Fruit fly (Drosophila melanogaster): ENCODE results near the gene CG6683.

The CG6683 gene

DNA sequence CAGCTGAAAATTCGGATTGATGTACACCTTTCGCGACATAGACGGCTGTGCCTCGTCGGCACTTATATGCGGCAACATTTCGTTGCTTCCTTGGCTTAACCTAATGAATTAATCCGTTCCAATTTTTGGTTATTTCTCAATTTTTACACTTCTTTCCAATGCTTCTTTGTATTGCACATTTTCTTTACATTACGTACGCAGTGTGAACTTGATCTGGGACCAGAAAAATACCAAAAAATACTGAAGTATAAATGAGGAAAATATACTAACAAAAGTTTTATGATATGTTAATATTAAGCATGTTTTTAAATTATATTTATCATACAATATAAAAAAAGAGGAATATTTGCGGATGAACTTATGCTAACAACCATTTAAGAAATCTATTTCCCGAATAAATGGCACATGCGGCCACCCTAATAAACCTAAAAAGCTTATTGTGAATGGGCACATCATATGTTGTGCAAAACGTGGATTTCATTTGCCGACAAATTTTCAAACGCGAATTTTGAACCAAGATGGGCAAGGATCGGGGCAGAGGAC, 5.1 kb downstream of the CG6683 start, which contains the start of the genes ZC3H3 and Pus7 (continued):
- peak; percentile 37 for TF ChIP-seq CG13424 (tag; optimal IDR thresholded peaks at IDR 0.05)
- TF ChIP-seq HHEX (GFP tag; optimal IDR thresholded peaks at IDR 0.05) = no peak
- TF ChIP-seq CG10267 (tag; optimal IDR thresholded peaks at IDR 0.05) = peak; percentile 57
- no peak for TF ChIP-seq toy (GFP tag; IDR thresholded peaks at IDR 0.05)
- TF ChIP-seq Dp (GFP tag; optimal IDR thresholded peaks at IDR 0.05) = peak; percentile 60
- TF ChIP-seq Xbp1 (GFP tag; optimal IDR thresholded peaks at IDR 0.05) = peak; percentile 27
- TF ChIP-seq sens (GFP tag) = peak; percentile 71
- TF ChIP-seq lilli (GFP tag; optimal IDR thresholded peaks at IDR 0.05) = peak; percentile 21
- peak; percentile 55 for TF ChIP-seq CG10147 (GFP tag; optimal IDR thresholded peaks at IDR 0.05)
- peak; percentile 47 for TF ChIP-seq scrt (GFP tag; optimal IDR thresholded peaks at IDR 0.05)
- TF ChIP-seq Myb (GFP tag; optimal IDR thresholded peaks at IDR 0.05) = peak; percentile 1
- TF ChIP-seq Elba2 (GFP tag; optimal IDR thresholded peaks at IDR 0.05) = peak; percentile 17
- peak; percentile 15 for TF ChIP-seq Fer1 (GFP tag; optimal IDR thresholded peaks at IDR 0.05)
- TF ChIP-seq CG4424 (GFP tag; optimal IDR thresholded peaks at IDR 0.05) = peak; percentile 13
- TF ChIP-seq dm (GFP tag; optimal IDR thresholded peaks at IDR 0.05) = peak; percentile 72
- peak in 1 of 2 experiments; percentile 7 for TF ChIP-seq Pdp1 (GFP tag; optimal IDR thresholded peaks at IDR 0.05)
- TF ChIP-seq twi (tag; optimal IDR thresholded peaks at IDR 0.05) = peak; percentile 3
- 0 out of 2 replicates have a peak, but pooled peaks have one; percentile 12 for TF ChIP-seq vvl (GFP tag; IDR thresholded peaks at IDR 0.05)
- peak; percentile 36 for TF ChIP-seq BEAF-32 (GFP tag; optimal IDR thresholded peaks at IDR 0.05)
- TF ChIP-seq CG17328 (GFP tag; IDR thresholded peaks at IDR 0.05) = no peak
- no peak for TF ChIP-seq CG6765 (GFP tag; optimal IDR thresholded peaks at IDR 0.05)
- TF ChIP-seq unpg (GFP tag; optimal IDR thresholded peaks at IDR 0.05) = peak; percentile 16
- peak; percentile 92 for TF ChIP-seq ranshi (GFP tag; IDR thresholded peaks at IDR 0.05)
- TF ChIP-seq ewg (GFP tag; optimal IDR thresholded peaks at IDR 0.05) = peak; percentile 37
- TF ChIP-seq zfh1 (GFP tag; IDR thresholded peaks at IDR 0.05) = 0 out of 3 replicates have a peak, but pooled peaks have one; percentile 20
- no peak for TF ChIP-seq CG15073 (GFP tag; optimal IDR thresholded peaks at IDR 0.05)
- no peak for TF ChIP-seq Hmx (GFP tag; optimal IDR thresholded peaks at IDR 0.05)

DNA sequence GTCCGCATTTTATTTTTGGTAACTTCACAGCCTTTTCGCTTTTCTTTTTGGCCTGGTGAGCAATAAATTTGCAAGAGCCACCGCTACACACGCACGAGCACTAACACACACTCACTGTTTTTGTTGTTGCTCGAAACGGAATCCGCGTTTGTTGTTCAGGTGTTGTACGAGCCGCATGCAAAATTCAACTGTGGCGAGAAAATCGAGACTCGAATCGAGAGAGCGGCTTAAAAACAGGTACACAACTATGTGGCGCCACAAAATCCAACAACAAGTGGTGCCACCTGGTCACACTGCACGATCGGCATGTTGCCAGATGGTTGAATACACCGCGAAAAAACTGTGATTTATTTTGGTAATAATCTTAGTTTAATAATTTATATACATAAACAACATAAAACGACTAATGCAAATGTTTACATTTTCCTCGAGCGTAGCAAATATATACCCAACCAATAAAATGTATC, 7.7 kb downstream of the CG6683 start, which contains the start of gene CG43163:
Gene CG43163 (minus strand): TSS at position 172 of the 467 bp plus-strand sequence.
- peak in 1 of 2 experiments; percentile 32 for TF ChIP-seq crp (GFP tag; optimal IDR thresholded peaks at IDR 0.05)
- no peak for TF ChIP-seq hth (optimal IDR thresholded peaks at IDR 0.05)
- no peak for TF ChIP-seq crol (GFP tag; IDR thresholded peaks at IDR 0.05)
- peak; percentile 22 for TF ChIP-seq bab2 (GFP tag; optimal IDR thresholded peaks at IDR 0.05)
- no peak for TF ChIP-seq lbe (GFP tag; optimal IDR thresholded peaks at IDR 0.05)
- peak; percentile 41; the same call in 1 of the 2 replicates for TF ChIP-seq rib (GFP tag; IDR thresholded peaks at IDR 0.05)
- peak; percentile 72 for TF ChIP-seq CG18262 (tag; optimal IDR thresholded peaks at IDR 0.05)
- TF ChIP-seq sob (GFP tag; IDR thresholded peaks at IDR 0.05) = peak; percentile 77
- peak; percentile 11 for TF ChIP-seq pb (GFP tag; optimal IDR thresholded peaks at IDR 0.05)
- TF ChIP-seq CG4820 (GFP tag; optimal IDR thresholded peaks at IDR 0.05) = peak; percentile 53
- peak; percentile 58; the same call in 1 of the 2 replicates for TF ChIP-seq CG14014 (GFP tag; IDR thresholded peaks at IDR 0.05)
- TF ChIP-seq slou (GFP tag; optimal IDR thresholded peaks at IDR 0.05) = peak; percentile 10
- peak; percentile 42; the same call in 1 of the 3 replicates for TF ChIP-seq CG2199 (GFP tag; IDR thresholded peaks at IDR 0.05)
- peak; percentile 56 for TF ChIP-seq CG18011 (GFP tag; optimal IDR thresholded peaks at IDR 0.05)
- no peak for TF ChIP-seq CG7745 (tag; optimal IDR thresholded peaks at IDR 0.05)
- peak; percentile 56 for TF ChIP-seq CG7556 (GFP tag; optimal IDR thresholded peaks at IDR 0.05)
- no peak for TF ChIP-seq sens-2 (GFP tag; IDR thresholded peaks at IDR 0.05)
- peak; percentile 34 for TF ChIP-seq CG13123 (GFP tag; optimal IDR thresholded peaks at IDR 0.05)
- no peak for TF ChIP-seq ham (GFP tag; IDR thresholded peaks at IDR 0.05)
- TF ChIP-seq dati (GFP tag; IDR thresholded peaks at IDR 0.05) = no peak
- TF ChIP-seq CG8944 (GFP tag; optimal IDR thresholded peaks at IDR 0.05) = no peak
- peak; percentile 64 for TF ChIP-seq CG1602 (GFP tag; optimal IDR thresholded peaks at IDR 0.05)
- TF ChIP-seq CG3407 (GFP tag; optimal IDR thresholded peaks at IDR 0.05) = peak; percentile 47
- no peak for TF ChIP-seq wek (GFP tag; optimal IDR thresholded peaks at IDR 0.05)
